Fruit fly (Drosophila melanogaster): ENCODE measurements around the gene Arfrp1.
A peak's percentile ranks its signal among the peaks of the same experiment; 100 is the strongest.

Arfrp1 gene

dm6 chrX:9155715-9156387, 49.0 kb downstream of the Arfrp1 start (continued):
- TF ChIP-seq tio (GFP tag; optimal IDR thresholded peaks at IDR 0.05) (no peak), toy (GFP tag; IDR thresholded peaks at IDR 0.05) (no peak), Hr78 (GFP tag; optimal IDR thresholded peaks at IDR 0.05) (no peak), onecut (GFP tag; IDR thresholded peaks at IDR 0.05) (no peak), gro (GFP tag; optimal IDR thresholded peaks at IDR 0.05) (no peak), CG2712 (tag; optimal IDR thresholded peaks at IDR 0.05) (no peak), tll (GFP tag; optimal IDR thresholded peaks at IDR 0.05) (peak in 1 of 2 experiments; percentile 24), CG5953 (GFP tag; IDR thresholded peaks at IDR 0.05) (no peak), E2f1 (GFP tag; IDR thresholded peaks at IDR 0.05) (peak; percentile 31; the same call in 1 of the 2 replicates), CG30020 (tag; optimal IDR thresholded peaks at IDR 0.05) (no peak), Doc3 (GFP tag; IDR thresholded peaks at IDR 0.05; ENCODE audit: partially characterized antibody) (no peak), vvl (GFP tag; IDR thresholded peaks at IDR 0.05) (peak; percentile 56; the same call in 1 of the 2 replicates), CG6689 (GFP tag; IDR thresholded peaks at IDR 0.05) (no peak), CG4820 (GFP tag; optimal IDR thresholded peaks at IDR 0.05) (no peak), Oaz (GFP tag; IDR thresholded peaks at IDR 0.05) (no peak), Lhr (GFP tag; optimal IDR thresholded peaks at IDR 0.05) (no peak), CG32767 (GFP tag; IDR thresholded peaks at IDR 0.05) (peak; percentile 89), BEAF-32 (GFP tag; optimal IDR thresholded peaks at IDR 0.05) (no peak), CG1233 (GFP tag; optimal IDR thresholded peaks at IDR 0.05) (no peak), fd64A (GFP tag; optimal IDR thresholded peaks at IDR 0.05) (no peak), prd (optimal IDR thresholded peaks at IDR 0.05) (no peak), prd (GFP tag; IDR thresholded peaks at IDR 0.05) (no peak), Nf-YA (GFP tag; IDR thresholded peaks at IDR 0.05) (no peak), CG8290 (GFP tag; optimal IDR thresholded peaks at IDR 0.05) (no peak), CG8290 (tag; optimal IDR thresholded peaks at IDR 0.05) (peak in 1 of 2 experiments; percentile 33), cg (GFP tag; optimal IDR thresholded peaks at IDR 0.05) (peak; percentile 69), CG1832 (GFP tag; optimal IDR thresholded peaks at IDR 0.05) (peak; percentile 78), CG10979 (tag; optimal IDR thresholded peaks at IDR 0.05) (no peak), CG1602 (GFP tag; optimal IDR thresholded peaks at IDR 0.05) (no peak), dmrt11E (tag; optimal IDR thresholded peaks at IDR 0.05) (no peak), CG15479 (GFP tag; optimal IDR thresholded peaks at IDR 0.05) (peak; percentile 46), Ets65A (GFP tag) (peak; percentile 4), abd-A (tag; optimal IDR thresholded peaks at IDR 0.05) (peak; percentile 88), Abd-B (GFP tag; optimal IDR thresholded peaks at IDR 0.05) (no peak), hb (GFP tag; IDR thresholded peaks at IDR 0.05; ENCODE audit: partially characterized antibody) (no peak), zen (tag; optimal IDR thresholded peaks at IDR 0.05) (peak; percentile 15), Hmx (GFP tag; optimal IDR thresholded peaks at IDR 0.05) (no peak), B-H1 (GFP tag; IDR thresholded peaks at IDR 0.05) (no peak), CG31365 (tag; optimal IDR thresholded peaks at IDR 0.05) (no peak), CG34422 (GFP tag; IDR thresholded peaks at IDR 0.05) (peak; percentile 68; the same call in 2 of the 3 replicates), Vsx1 (GFP tag; optimal IDR thresholded peaks at IDR 0.05) (no peak), Med (GFP tag) (peak; percentile 73), crp (GFP tag; optimal IDR thresholded peaks at IDR 0.05) (no peak), cato (GFP tag; optimal IDR thresholded peaks at IDR 0.05; ENCODE audit: borderline replicate concordance) (no peak), CG8924 (tag; optimal IDR thresholded peaks at IDR 0.05) (peak; percentile 66), kah (GFP tag; optimal IDR thresholded peaks at IDR 0.05) (no peak), luna (GFP tag; optimal IDR thresholded peaks at IDR 0.05) (no peak), p53 (GFP tag; optimal IDR thresholded peaks at IDR 0.05) (peak; percentile 29), sens (GFP tag) (peak; percentile 48), CG14710 (tag; optimal IDR thresholded peaks at IDR 0.05) (no peak)

All from whole organism, embryonic.